Worm (Caenorhabditis elegans) whole organism, L2 larva: Measurements from ENCODE around the gene xbx-3.

Source experiments
- dmd-4 ChIP-seq: sonication (generic microtip); optimal IDR thresholded peaks from 2 replicates; lab custom pipeline; 2017; ENCODE audit warnings: missing biosample characterization, missing genetic modification characterization
- nhr-12 ChIP-seq: fragments of 150-350 bp; optimal IDR thresholded peaks from 2 replicates; lab custom pipeline; 2014; ENCODE audit warnings: missing biosample characterization, missing genetic modification characterization
- nhr-237 ChIP-seq: fragments of 150-350 bp; optimal IDR thresholded peaks from 2 replicates; lab custom pipeline; 2014; ENCODE audit warnings: missing biosample characterization, missing genetic modification characterization
- ztf-11 ChIP-seq: sonication (generic microtip); optimal IDR thresholded peaks from 2 replicates; lab custom pipeline; 2017; ENCODE audit warnings: missing biosample characterization, missing genetic modification characterization

DNA sequence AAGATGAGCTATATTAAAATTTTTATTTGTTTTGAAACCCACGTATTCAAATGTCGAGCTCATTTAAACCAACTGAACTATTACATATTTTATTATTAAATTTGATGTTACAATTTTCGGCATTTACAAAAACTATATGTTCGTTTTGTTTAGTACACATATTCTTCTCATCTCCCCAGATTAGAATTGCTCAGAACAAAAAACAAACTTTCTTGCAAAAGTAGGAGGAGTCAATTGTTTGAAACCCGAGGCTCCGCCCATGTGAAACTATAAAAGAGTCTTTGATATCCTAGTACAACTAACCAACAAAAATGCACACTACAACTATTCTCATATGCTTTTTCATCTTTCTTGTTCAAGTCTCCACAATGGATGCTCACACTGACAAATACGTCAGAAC, 9.8 kb upstream of the xbx-3 start, which contains the start of gene ins-22:
- no peak for TF ChIP-seq nhr-237 (tag; lab: Kevin White, UChicago)
- no peak for TF ChIP-seq nhr-12
- no peak for TF ChIP-seq ztf-11 (tag; lab: Kevin White, UChicago)
- TF ChIP-seq dmd-4 (tag; lab: Kevin White, UChicago), result no peak
